Worm (Caenorhabditis elegans) whole organism, L4 larva: ENCODE measurements around the gene Y51H4A.8.
A peak's percentile ranks its signal among the peaks of the same experiment; 100 is the strongest.
"Not testable (repeated sequence)": the region's sequence is repeated elsewhere in the genome, so short reads cannot be mapped to it uniquely, and the experiment has no call there.

ENCODE experiments used
- D1046.2 ChIP-seq: fragments of 200-800 bp; sonication (Bioruptor generic); IDR thresholded peaks from 2 replicates; pipeline ENCODE4 v1.3.6; 2022; ENCODE audit warnings: missing genetic modification characterization, missing compliant biosample characterization
- F37D6.2 ChIP-seq: sonication (generic microtip); optimal IDR thresholded peaks from 2 replicates; lab custom pipeline; 2016; ENCODE audit warnings: mild to moderate bottlenecking, missing genetic modification characterization, missing compliant biosample characterization
- Y105C5A.15 ChIP-seq: fragments of 200-800 bp; sonication (Bioruptor generic); IDR thresholded peaks from 2 replicates; pipeline ENCODE4 v1.3.6; 2022; ENCODE audit warnings: missing genetic modification characterization, missing compliant biosample characterization
- Y75B8A.6 ChIP-seq: fragments of 200-800 bp; sonication (Bioruptor generic); IDR thresholded peaks from 2 replicates; pipeline ENCODE4 v1.3.6; 2022; ENCODE audit warnings: missing genetic modification reagents, missing genetic modification characterization, missing compliant biosample characterization
- ZK337.2 ChIP-seq: fragments of 200-800 bp; sonication (Bioruptor generic); IDR thresholded peaks from 2 replicates; pipeline ENCODE4 v1.3.6; 2022; ENCODE audit warnings: missing genetic modification reagents, missing genetic modification characterization, missing compliant biosample characterization
- ama-1 ChIP-seq: fragments of 150-350 bp; optimal IDR thresholded peaks from 2 replicates; lab custom pipeline; 2014; ENCODE audit warnings: inconsistent platforms, mixed read lengths
- ceh-82 ChIP-seq: sonication (generic microtip); optimal IDR thresholded peaks from 2 replicates; lab custom pipeline; 2017; ENCODE audit warnings: missing biosample characterization, missing genetic modification characterization
- ces-1 ChIP-seq: fragments of 150-350 bp; sonication (generic microtip); optimal IDR thresholded peaks from 4 replicates; lab custom pipeline; 2014; ENCODE audit warnings: missing biosample characterization, missing genetic modification reagents, missing genetic modification characterization
- ctbp-1 ChIP-seq: fragments of 200-800 bp; sonication (Bioruptor generic); IDR thresholded peaks from 2 replicates; pipeline ENCODE4 v1.3.6; 2022; ENCODE audit warnings: missing genetic modification reagents, missing genetic modification characterization, missing compliant biosample characterization
- daf-16 ChIP-seq, 3 experiments: sonication (generic microtip); optimal IDR thresholded peaks; 2 replicates each; lab custom pipeline; 2016 to 2017; ENCODE audit warnings: missing genetic modification characterization in 3 of 3, missing genetic modification reagents in 3 of 3, mild to moderate bottlenecking in 2 of 3, missing compliant biosample characterization in 2 of 3, missing biosample characterization in 1 of 3, moderate library complexity in 1 of 3
- daf-8 ChIP-seq: fragments of 200-800 bp; sonication (Bioruptor generic); IDR thresholded peaks from 2 replicates; pipeline ENCODE4 v1.3.6; 2022; ENCODE audit warnings: missing genetic modification characterization, missing compliant biosample characterization
- duxl-1 ChIP-seq: sonication (generic microtip); optimal IDR thresholded peaks from 2 replicates; lab custom pipeline; 2016; ENCODE audit warnings: mild to moderate bottlenecking, missing genetic modification characterization, moderate library complexity, missing compliant biosample characterization; ENCODE audit not compliant: poor library complexity
- hmg-1.1 ChIP-seq: fragments of 200-800 bp; sonication (Bioruptor generic); IDR thresholded peaks from 2 replicates; pipeline ENCODE4 v1.3.6; 2022; ENCODE audit warnings: missing genetic modification reagents, missing genetic modification characterization, missing compliant biosample characterization
- lin-39 ChIP-seq: fragments of 150-350 bp; optimal IDR thresholded peaks from 2 replicates; lab custom pipeline; 2014; ENCODE audit warnings: missing biosample characterization, missing genetic modification reagents, missing genetic modification characterization
- lir-3 ChIP-seq: sonication (generic microtip); optimal IDR thresholded peaks from 2 replicates; lab custom pipeline; 2016; ENCODE audit warnings: mild to moderate bottlenecking, missing genetic modification characterization, missing compliant biosample characterization
- lsy-2 ChIP-seq, 2 experiments: fragments of 150-350 bp in 1 of 2; sonication (generic microtip) in 1 of 2; optimal IDR thresholded peaks; 2 replicates each; lab custom pipeline; 2014 to 2017; ENCODE audit warnings: missing biosample characterization in 2 of 2, missing genetic modification characterization in 2 of 2
- nhr-237 ChIP-seq: sonication (generic microtip); optimal IDR thresholded peaks from 2 replicates; lab custom pipeline; 2017; ENCODE audit warnings: missing biosample characterization, missing genetic modification characterization
- nhr-42 ChIP-seq: fragments of 200-800 bp; sonication (Bioruptor generic); IDR thresholded peaks from 2 replicates; pipeline ENCODE4 v1.3.6; 2022; ENCODE audit warnings: missing genetic modification characterization, missing compliant biosample characterization
- nhr-6 ChIP-seq: fragments of 150-350 bp; optimal IDR thresholded peaks from 2 replicates; lab custom pipeline; 2014; ENCODE audit warnings: missing biosample characterization, missing genetic modification characterization
- nhr-77 ChIP-seq: fragments of 150-350 bp; optimal IDR thresholded peaks from 2 replicates; lab custom pipeline; 2014; ENCODE audit warnings: missing biosample characterization, missing genetic modification characterization
- rbr-2 ChIP-seq: sonication (generic microtip); optimal IDR thresholded peaks from 2 replicates; lab custom pipeline; 2016; ENCODE audit warnings: missing genotype, missing genetic modification characterization, missing compliant biosample characterization
- sdz-12 ChIP-seq: fragments of 200-800 bp; sonication (Bioruptor generic); optimal IDR thresholded peaks from 2 replicates; lab custom pipeline; 2018; ENCODE audit warnings: mild to moderate bottlenecking, missing genetic modification characterization, missing compliant biosample characterization
- set-16 ChIP-seq: fragments of 200-800 bp; sonication (Bioruptor generic); IDR thresholded peaks from 2 replicates; pipeline ENCODE4 v1.3.6; 2022; ENCODE audit warnings: missing genetic modification reagents, missing genetic modification characterization, missing compliant biosample characterization
- snpc-1.2 ChIP-seq: fragments of 200-800 bp; sonication (Bioruptor generic); IDR thresholded peaks from 2 replicates; pipeline ENCODE4 v1.3.6; 2022; ENCODE audit warnings: missing genetic modification reagents, missing genetic modification characterization, missing compliant biosample characterization
- unc-39 ChIP-seq: sonication (generic microtip); optimal IDR thresholded peaks from 2 replicates; lab custom pipeline; 2017; ENCODE audit warnings: missing biosample characterization, missing genetic modification characterization
- unc-62 ChIP-seq, 3 experiments: fragments of 150-350 bp in 1 of 3; sonication (generic microtip); optimal IDR thresholded peaks in 2 of 3; peaks in 1 of 3; 1 replicate in 1 of 3; 2 replicates in 2 of 3; lab custom pipeline; 2014 to 2017; ENCODE audit warnings: missing biosample characterization in 3 of 3, missing genetic modification characterization in 3 of 3, missing genetic modification reagents in 3 of 3, missing genotype in 1 of 3
- vab-7 ChIP-seq: fragments of 200-800 bp; sonication (Bioruptor generic); IDR thresholded peaks from 2 replicates; pipeline ENCODE4 v1.3.6; 2022; ENCODE audit warnings: missing genetic modification reagents, missing genetic modification characterization, missing compliant biosample characterization
- zag-1 ChIP-seq: fragments of 150-350 bp; optimal IDR thresholded peaks from 2 replicates; lab custom pipeline; 2014; ENCODE audit warnings: missing biosample characterization, missing genetic modification characterization

The Y51H4A.8 gene

ce11 chrIV:16578449-16578848 lies at the start of gene Y51H4A.8:
Gene Y51H4A.8, minus strand, starts transcription at chrIV:16578549.
- TF ChIP-seq unc-62 (GFP tag; optimal IDR thresholded peaks at IDR 0.05 in 1 of 2; lab: Kevin White, UChicago): peak in 1 of 2 experiments; percentile 26
- no peak for TF ChIP-seq unc-62 (tag; optimal IDR thresholded peaks at IDR 0.05; lab: Kevin White, UChicago)
- TF ChIP-seq ctbp-1: no peak
- TF ChIP-seq ZK337.2 (GFP tag; lab: Robert Waterston, UW): no peak
- TF ChIP-seq, all 104 proteins: peak for 1

DNA sequence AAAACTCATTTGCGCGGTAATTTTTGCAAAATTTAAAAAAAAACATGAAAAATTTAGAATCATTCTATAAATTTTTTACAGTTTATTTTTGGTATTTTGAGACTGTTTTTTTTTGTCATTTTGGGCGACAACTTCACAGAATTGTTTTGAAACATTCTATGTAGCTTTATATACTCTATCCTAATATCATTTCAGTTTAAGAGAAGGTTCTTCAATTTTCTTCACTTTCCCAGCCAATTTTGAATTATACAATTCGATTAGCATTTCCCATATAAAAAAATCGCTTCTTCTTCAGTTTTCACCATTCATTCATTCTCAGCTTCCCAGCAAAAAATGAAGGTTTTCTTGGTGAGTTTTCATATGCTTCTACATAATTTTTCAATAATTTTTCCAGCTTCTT lies 49.3 kb upstream of the Y51H4A.8 start, which contains the start of gene fipr-28:
Gene fipr-28, plus strand, starts transcription at position 301 of the 400 bp plus-strand sequence.
- TF ChIP-seq sdz-12 (no peak), Y75B8A.6 (GFP tag; lab: Robert Waterston, UW) (no peak), D1046.2 (GFP tag; lab: Robert Waterston, UW) (no peak), zag-1 (no peak), Y105C5A.15 (GFP tag; lab: Robert Waterston, UW) (no peak), hmg-1.1 (GFP tag; lab: Robert Waterston, UW) (no peak), nhr-42 (GFP tag; lab: Robert Waterston, UW) (no peak), ceh-82 (tag; lab: Kevin White, UChicago) (no peak), lsy-2 (tag; optimal IDR thresholded peaks at IDR 0.05; lab: Kevin White, UChicago) (no peak), ces-1 (no peak), nhr-77 (tag; lab: Kevin White, UChicago) (no peak), nhr-237 (no peak), vab-7 (GFP tag; lab: Robert Waterston, UW) (no peak), unc-39 (tag; lab: Kevin White, UChicago) (no peak), ama-1 (no peak), set-16 (GFP tag; lab: Robert Waterston, UW) (no peak), daf-16 (GFP tag; optimal IDR thresholded peaks at IDR 0.05; lab: Kevin White, UChicago) (no peak), daf-16 (tag; optimal IDR thresholded peaks at IDR 0.05; lab: Kevin White, UChicago) (no peak), daf-8 (GFP tag; lab: Robert Waterston, UW) (no peak)

DNA sequence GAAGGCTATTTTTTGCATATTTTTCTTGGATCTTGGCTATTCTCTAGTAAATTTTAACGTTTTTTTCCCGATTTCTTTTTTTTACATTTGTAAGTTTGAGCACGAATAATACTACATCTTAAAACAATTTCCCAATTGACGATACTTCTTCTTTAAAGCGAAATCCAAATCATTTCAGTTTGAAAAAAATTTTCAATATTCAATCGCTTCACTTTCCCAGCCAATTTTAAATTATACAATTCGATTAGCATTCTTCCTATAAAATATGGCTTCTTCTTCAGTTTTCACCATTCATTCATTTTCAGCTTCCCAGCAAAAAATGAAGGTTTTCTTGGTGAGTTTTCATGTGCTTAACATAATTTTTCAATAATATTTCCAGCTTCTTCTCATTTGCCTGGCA lies 47.6 kb upstream of the Y51H4A.8 start, which contains the start of gene fip-7:
Gene fip-7, plus strand, starts transcription at position 301 of the 400 bp plus-strand sequence.
- not testable (repeated sequence) for TF ChIP-seq lin-39, duxl-1, F37D6.2 (tag; lab: Kevin White, UChicago)

- TF ChIP-seq snpc-1.2 (GFP tag; lab: Robert Waterston, UW): peak; percentile 83
- TF ChIP-seq, all 104 proteins: peak for 1; not testable (repeated sequence) for 103
These were observed 44.7 kb upstream of the Y51H4A.8 start for ce11 chrIV:16623087-16623486.

ce11 chrIV:16622522-16622921 lies 44.2 kb upstream of the Y51H4A.8 start:
- TF ChIP-seq rbr-2 (tag; lab: Kevin White, UChicago) (no peak), set-16 (GFP tag; lab: Robert Waterston, UW) (peak; percentile 53; the same call in 1 of the 2 replicates), lir-3 (tag; lab: Kevin White, UChicago) (no peak), snpc-1.2 (GFP tag; lab: Robert Waterston, UW) (peak; percentile 51; the same call in 1 of the 2 replicates), nhr-6 (tag; lab: Kevin White, UChicago) (no peak)
- TF ChIP-seq, all 104 proteins: peak for 2

DNA sequence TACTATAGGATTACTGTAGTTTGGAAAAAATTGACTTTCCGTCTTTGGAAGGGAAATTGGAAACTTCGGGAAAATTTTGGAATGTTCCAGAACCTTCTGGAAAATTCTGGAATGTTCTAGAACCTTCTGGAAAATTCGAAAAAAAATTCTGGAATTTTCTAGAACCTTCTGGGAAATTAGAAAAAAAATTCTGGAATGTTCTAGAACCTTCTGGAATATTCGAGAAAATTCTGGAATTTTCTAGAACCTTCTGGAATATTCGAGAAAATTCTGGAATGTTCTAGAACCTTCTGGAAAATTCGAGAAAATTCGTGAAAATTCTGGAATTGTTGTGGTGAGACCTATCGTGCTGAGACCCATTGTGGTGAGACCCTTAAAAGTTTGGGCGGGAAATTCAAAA lies 36.8 kb upstream of the Y51H4A.8 start:
- 0 out of 2 replicates have a peak, but pooled peaks have one; percentile 42 for TF ChIP-seq snpc-1.2 (GFP tag; lab: Robert Waterston, UW)

- TF ChIP-seq snpc-1.2 (GFP tag; lab: Robert Waterston, UW): peak; percentile 78
These were observed 32.5 kb upstream of the Y51H4A.8 start for ce11 chrIV:16610810-16611209.
